Fruit fly (Drosophila melanogaster) Kc167 (cell line): ENCODE data around the gene CG46280.

Experiments
- Myc ChIP-seq: fragments of >200 bp; optimal IDR thresholded peaks from 2 replicates; lab custom pipeline; 2017; ENCODE audit warnings: missing external identifiers
- Sin3A ChIP-seq: fragments of >200 bp; optimal IDR thresholded peaks from 2 replicates; lab custom pipeline; 2018; ENCODE audit warnings: missing external identifiers
- h ChIP-seq: fragments of >200 bp; optimal IDR thresholded peaks from 3 replicates; lab custom pipeline; 2018; ENCODE audit warnings: missing external identifiers
- insv ChIP-seq: fragments of >200 bp; optimal IDR thresholded peaks from 3 replicates; lab custom pipeline; 2018; ENCODE audit warnings: missing external identifiers
- psq ChIP-seq: fragments of >200 bp; optimal IDR thresholded peaks from 2 replicates; lab custom pipeline; 2017; ENCODE audit warnings: missing external identifiers
- ttk ChIP-seq: sonication (Bioruptor generic); optimal IDR thresholded peaks from 2 replicates; lab custom pipeline; 2017; ENCODE audit warnings: missing external identifiers

dm6 chr3R:12980628-12981219 is 49.7 kb downstream of the CG46280 start, which contains the start of gene Paip2:
- TF ChIP-seq h (lab: Kevin White, UChicago) (no peak), psq (lab: Kevin White, UChicago) (no peak), Sin3A (no peak), Myc (lab: Kevin White, UChicago) (no peak), insv (no peak), ttk (lab: Kevin White, UChicago) (no peak)
